Fruit fly (Drosophila melanogaster) whole organism, wandering third instar larva: ENCODE data around the gene CG34300.

Experiments used
- Abd-B ChIP-seq: fragments of >200 bp; optimal IDR thresholded peaks from 2 replicates; lab custom pipeline; 2017; ENCODE audit warnings: missing biosample characterization, missing genetic modification characterization
- CG32264 ChIP-seq: fragments of 200-800 bp; sonication (Bioruptor generic); optimal IDR thresholded peaks from 2 replicates; lab custom pipeline; 2016; ENCODE audit warnings: missing biosample characterization, missing genetic modification characterization
- CG9705 ChIP-seq: fragments of 200-800 bp; sonication (Bioruptor generic); optimal IDR thresholded peaks from 2 replicates; lab custom pipeline; 2018; ENCODE audit warnings: missing biosample characterization, mild to moderate bottlenecking, missing genetic modification characterization
- CrebA ChIP-seq: fragments of 200-800 bp; sonication (Bioruptor generic); optimal IDR thresholded peaks from 2 replicates; lab custom pipeline; 2016; ENCODE audit warnings: missing biosample characterization, mild to moderate bottlenecking, missing genetic modification characterization, borderline replicate concordance
- Dfd ChIP-seq: fragments of >200 bp; optimal IDR thresholded peaks from 2 replicates; lab custom pipeline; 2017; ENCODE audit warnings: missing biosample characterization, missing genetic modification characterization
- Dif ChIP-seq: fragments of 200-275, 200-300 bp; sonication (Bioruptor generic); optimal IDR thresholded peaks from 2 replicates; lab custom pipeline; 2018; ENCODE audit warnings: missing biosample characterization, missing genetic modification characterization; ENCODE audit not compliant: partially characterized antibody
- HLH106 ChIP-seq: fragments of 200-800 bp; optimal IDR thresholded peaks from 3 replicates; lab custom pipeline; 2019; ENCODE audit warnings: missing biosample characterization, mild to moderate bottlenecking, missing genetic modification characterization, moderate library complexity
- Hnf4 ChIP-seq: fragments of 200-800 bp; sonication (Bioruptor generic); optimal IDR thresholded peaks from 2 replicates; lab custom pipeline; 2016; ENCODE audit warnings: missing biosample characterization, mild to moderate bottlenecking, missing genetic modification characterization
- Hr83 ChIP-seq: fragments of 200-300 bp; sonication (Bioruptor generic); optimal IDR thresholded peaks from 2 replicates; lab custom pipeline; 2016; ENCODE audit warnings: missing biosample characterization, mild to moderate bottlenecking, missing genetic modification characterization, moderate library complexity; ENCODE audit not compliant: poor library complexity, severe bottlenecking
- Jra ChIP-seq: sonication (Bioruptor generic); optimal IDR thresholded peaks from 2 replicates; lab custom pipeline; 2016; ENCODE audit warnings: missing biosample characterization, missing genetic modification characterization
- Mio ChIP-seq: sonication (Bioruptor generic); optimal IDR thresholded peaks from 2 replicates; lab custom pipeline; 2016; ENCODE audit warnings: missing biosample characterization, missing genetic modification characterization
- N ChIP-seq: fragments of >200 bp; optimal IDR thresholded peaks from 2 replicates; lab custom pipeline; 2018; ENCODE audit warnings: missing biosample characterization, missing external identifiers, missing genetic modification characterization
- OdsH ChIP-seq: fragments of 200-800 bp; sonication (Bioruptor generic); optimal IDR thresholded peaks from 2 replicates; lab custom pipeline; 2016; ENCODE audit warnings: missing biosample characterization, mild to moderate bottlenecking, missing genetic modification characterization
- Rel ChIP-seq, 2 experiments: fragments of 200-800 bp; sonication (Bioruptor generic) in 1 of 2; optimal IDR thresholded peaks; 2 replicates in 1 of 2; 3 replicates in 1 of 2; lab custom pipeline; 2016 to 2019; ENCODE audit warnings: mild to moderate bottlenecking in 2 of 2, missing biosample characterization in 2 of 2, missing genetic modification characterization in 2 of 2, moderate library complexity in 1 of 2
- Sp1 ChIP-seq: fragments of 200-800 bp; sonication (Bioruptor generic); optimal IDR thresholded peaks from 3 replicates; lab custom pipeline; 2019; ENCODE audit warnings: missing biosample characterization, mild to moderate bottlenecking, missing genetic modification characterization, moderate library complexity
- Vsx2 ChIP-seq: fragments of 200-300, 225-300 bp; sonication (Bioruptor generic); optimal IDR thresholded peaks from 2 replicates; lab custom pipeline; 2018; ENCODE audit warnings: missing biosample characterization, missing genetic modification characterization; ENCODE audit not compliant: partially characterized antibody
- br ChIP-seq: fragments of 200-800 bp; sonication (Bioruptor generic); optimal IDR thresholded peaks from 2 replicates; lab custom pipeline; 2016; ENCODE audit warnings: missing biosample characterization, missing genetic modification characterization
- brk ChIP-seq: fragments of 200-800 bp; sonication (Bioruptor generic); optimal IDR thresholded peaks from 2 replicates; lab custom pipeline; 2016; ENCODE audit warnings: missing biosample characterization, mild to moderate bottlenecking, missing genetic modification characterization
- dl ChIP-seq, 2 experiments: fragments of 175-275, 200-275 bp in 1 of 2; fragments of 200-275 bp in 1 of 2; sonication (Bioruptor generic); optimal IDR thresholded peaks; lab custom pipeline; 2018; ENCODE audit warnings: mild to moderate bottlenecking in 2 of 2, missing biosample characterization in 2 of 2, missing genetic modification characterization in 2 of 2, moderate library complexity in 2 of 2; ENCODE audit not compliant: partially characterized antibody in 2 of 2, insufficient read depth in 1 of 2
- dmrt93B ChIP-seq: fragments of 200-800 bp; sonication (Bioruptor generic); optimal IDR thresholded peaks from 2 replicates; lab custom pipeline; 2018; ENCODE audit warnings: missing biosample characterization, mild to moderate bottlenecking, missing genetic modification characterization
- dsf ChIP-seq: sonication (Bioruptor generic); optimal IDR thresholded peaks from 2 replicates; lab custom pipeline; 2016; ENCODE audit warnings: missing biosample characterization, missing genetic modification characterization, borderline replicate concordance
- ey ChIP-seq: fragments of 200-800 bp; sonication (Bioruptor generic); optimal IDR thresholded peaks from 2 replicates; lab custom pipeline; 2016; ENCODE audit warnings: missing biosample characterization, missing genetic modification characterization
- foxo ChIP-seq, 2 experiments: fragments of 200-800 bp; sonication (Bioruptor generic); optimal IDR thresholded peaks; 2 replicates in 1 of 2; 3 replicates in 1 of 2; lab custom pipeline; 2016 to 2017; ENCODE audit warnings: missing biosample characterization in 2 of 2, missing genetic modification characterization in 2 of 2
- fru ChIP-seq: fragments of 200-800 bp; sonication (Bioruptor generic); optimal IDR thresholded peaks from 3 replicates; lab custom pipeline; 2016; ENCODE audit warnings: missing biosample characterization, mild to moderate bottlenecking, missing genetic modification characterization
- h ChIP-seq: fragments of 200-800 bp; sonication (Bioruptor generic); optimal IDR thresholded peaks from 3 replicates; lab custom pipeline; 2016; ENCODE audit warnings: missing biosample characterization, mild to moderate bottlenecking, missing genetic modification characterization
- jim ChIP-seq: fragments of 175-275, 200-325 bp; sonication (Bioruptor generic); optimal IDR thresholded peaks from 2 replicates; lab custom pipeline; 2016; ENCODE audit warnings: missing biosample characterization, mild to moderate bottlenecking, missing genetic modification characterization
- lola ChIP-seq: fragments of >200 bp; optimal IDR thresholded peaks from 2 replicates; lab custom pipeline; 2017; ENCODE audit warnings: missing biosample characterization, missing genetic modification characterization
- pan ChIP-seq: fragments of >200 bp; optimal IDR thresholded peaks from 2 replicates; lab custom pipeline; 2017
- psq ChIP-seq: fragments of 200-800 bp; sonication (Bioruptor generic); optimal IDR thresholded peaks from 3 replicates; lab custom pipeline; 2017; ENCODE audit warnings: missing biosample characterization, mild to moderate bottlenecking, missing genetic modification characterization, moderate library complexity
- rgr ChIP-seq: fragments of 200-800 bp; sonication (Bioruptor generic); optimal IDR thresholded peaks from 3 replicates; lab custom pipeline; 2016; ENCODE audit warnings: missing biosample characterization, mild to moderate bottlenecking, missing genetic modification characterization
- sage ChIP-seq: fragments of 200-800 bp; sonication (Bioruptor generic); optimal IDR thresholded peaks from 2 replicates; lab custom pipeline; 2016; ENCODE audit warnings: missing biosample characterization, mild to moderate bottlenecking, missing genetic modification characterization
- sv ChIP-seq: fragments of 200-800 bp; sonication (Bioruptor generic); optimal IDR thresholded peaks from 3 replicates; lab custom pipeline; 2016; ENCODE audit warnings: missing biosample characterization, missing genetic modification characterization
- tai ChIP-seq: sonication (Bioruptor generic); optimal IDR thresholded peaks from 2 replicates; lab custom pipeline; 2016; ENCODE audit warnings: missing biosample characterization, missing genetic modification characterization
- usp ChIP-seq: fragments of >200 bp; optimal IDR thresholded peaks from 2 replicates; lab custom pipeline; 2017; ENCODE audit warnings: missing biosample characterization, missing genetic modification characterization
- woc ChIP-seq: sonication (Bioruptor generic); optimal IDR thresholded peaks from 2 replicates; lab custom pipeline; 2016; ENCODE audit warnings: missing biosample characterization, mild to moderate bottlenecking, missing genetic modification characterization

The CG34300 gene

DNA sequence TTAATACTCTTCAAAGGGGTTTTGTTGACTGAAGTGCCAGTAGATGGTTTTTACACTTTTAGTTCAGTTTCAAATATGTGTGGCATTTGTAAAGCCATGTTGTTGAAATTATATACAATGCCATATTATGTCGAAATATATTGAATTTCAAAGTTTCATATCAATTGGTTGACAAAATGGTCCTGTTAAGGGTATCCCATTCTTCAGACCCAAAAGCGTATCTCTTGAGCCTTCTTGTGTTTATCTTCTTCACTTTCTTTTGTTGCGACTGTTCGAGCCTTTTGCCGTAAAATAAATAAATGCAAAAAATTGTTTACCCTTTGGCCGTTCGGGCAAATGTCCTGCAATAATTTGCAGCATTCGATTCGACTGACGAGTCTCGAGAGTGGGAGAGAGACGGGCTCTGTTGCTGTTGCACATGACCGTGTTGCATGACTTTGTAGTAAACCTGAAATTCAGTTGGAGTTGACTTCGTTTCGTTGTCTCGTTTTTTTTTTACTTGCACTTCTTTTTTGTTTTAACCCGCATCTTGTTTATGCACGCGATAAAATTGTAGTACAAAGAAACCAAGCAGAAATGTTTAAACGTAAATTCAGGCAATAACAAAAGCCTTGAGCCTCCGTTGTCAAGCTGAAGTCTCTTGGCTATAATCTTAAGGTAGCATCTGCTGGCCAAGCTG, 17.2 kb downstream of the CG34300 start:
- TF ChIP-seq foxo (GFP tag; optimal IDR thresholded peaks at IDR 0.05; lab: Kevin White, UChicago): no peak
- TF ChIP-seq psq (GFP tag; lab: Kevin White, UChicago): peak; percentile 26
- TF ChIP-seq h (GFP tag; lab: Kevin White, UChicago): peak; percentile 17

DNA sequence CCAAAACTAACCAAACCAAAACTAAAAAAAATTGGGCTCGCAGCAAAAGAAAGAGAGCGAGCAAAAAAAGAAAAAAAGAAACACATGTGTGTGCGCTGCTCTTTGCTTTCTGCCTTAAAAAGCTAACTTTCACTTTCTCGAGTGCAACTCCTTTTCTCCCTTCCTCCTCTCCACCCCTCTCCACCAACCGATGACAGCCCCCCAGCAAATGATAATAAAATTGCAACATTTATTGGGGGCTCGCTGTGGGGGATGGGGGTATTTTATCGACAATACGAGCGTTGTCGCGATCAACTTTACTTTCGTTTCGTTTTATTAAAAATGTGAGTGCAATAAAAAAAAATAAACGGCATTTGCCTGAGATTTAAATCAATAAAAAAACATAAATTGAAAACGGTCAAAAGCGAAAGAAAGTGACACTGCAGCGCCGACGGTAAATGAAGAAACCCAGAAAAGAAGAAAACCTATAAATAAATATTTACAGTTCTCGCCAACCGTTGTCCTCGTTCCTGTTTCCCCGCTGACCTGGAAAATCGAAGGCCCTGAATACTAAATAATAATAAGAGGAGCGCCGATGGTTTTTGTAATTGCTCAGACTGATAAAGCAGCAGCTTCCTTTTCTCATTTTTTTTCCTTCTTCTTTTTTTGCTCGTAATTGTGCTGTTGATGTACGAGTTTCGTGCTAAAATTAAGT, 17.9 kb downstream of the CG34300 start:
- no peak for TF ChIP-seq HLH106 (tag; lab: Kevin White, UChicago)
- TF ChIP-seq pan (lab: Kevin White, UChicago): no peak
- no peak for TF ChIP-seq rgr (GFP tag; lab: Kevin White, UChicago)
- TF ChIP-seq psq (GFP tag; lab: Kevin White, UChicago): no peak
- no peak for TF ChIP-seq foxo (GFP tag; optimal IDR thresholded peaks at IDR 0.05; lab: Kevin White, UChicago)
- no peak for TF ChIP-seq Mio
- no peak for TF ChIP-seq Sp1 (GFP tag; lab: Kevin White, UChicago)
- no peak for TF ChIP-seq dmrt93B
- TF ChIP-seq Jra: no peak
- no peak for TF ChIP-seq ey (GFP tag; lab: Kevin White, UChicago)
- no peak for TF ChIP-seq Rel (GFP tag; optimal IDR thresholded peaks at IDR 0.05; lab: Kevin White, UChicago)
- no peak for TF ChIP-seq Rel (tag; optimal IDR thresholded peaks at IDR 0.05; lab: Kevin White, UChicago)
- TF ChIP-seq Dfd: no peak
- TF ChIP-seq sv (GFP tag; lab: Kevin White, UChicago): no peak
- TF ChIP-seq fru (GFP tag; lab: Kevin White, UChicago): no peak
- no peak for TF ChIP-seq Hnf4 (GFP tag; lab: Kevin White, UChicago)
- no peak for TF ChIP-seq woc
- no peak for TF ChIP-seq OdsH (GFP tag; lab: Kevin White, UChicago)
- no peak for TF ChIP-seq brk

DNA sequence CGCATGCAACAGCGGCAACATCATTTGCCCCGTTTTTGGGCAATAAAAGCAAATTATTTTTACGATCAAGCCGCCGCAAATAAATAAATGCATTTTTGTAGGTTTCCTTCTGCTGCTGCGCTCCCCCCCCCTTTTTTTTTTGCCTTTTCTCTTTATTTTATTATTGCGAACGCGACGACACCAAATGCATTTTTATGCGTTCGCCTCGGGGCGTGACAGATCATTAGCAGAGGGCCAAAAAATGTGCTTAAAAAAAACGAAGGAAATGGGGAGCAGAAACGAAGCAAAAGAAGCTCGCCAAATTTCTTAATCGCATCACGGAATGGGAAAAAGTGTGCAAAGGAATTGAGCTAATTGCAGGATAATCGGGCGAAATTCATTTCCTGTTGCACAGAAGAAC, 19.1 kb downstream of the CG34300 start:
- TF ChIP-seq fru (GFP tag; lab: Kevin White, UChicago): no peak
- TF ChIP-seq psq (GFP tag; lab: Kevin White, UChicago): peak; percentile 66

DNA sequence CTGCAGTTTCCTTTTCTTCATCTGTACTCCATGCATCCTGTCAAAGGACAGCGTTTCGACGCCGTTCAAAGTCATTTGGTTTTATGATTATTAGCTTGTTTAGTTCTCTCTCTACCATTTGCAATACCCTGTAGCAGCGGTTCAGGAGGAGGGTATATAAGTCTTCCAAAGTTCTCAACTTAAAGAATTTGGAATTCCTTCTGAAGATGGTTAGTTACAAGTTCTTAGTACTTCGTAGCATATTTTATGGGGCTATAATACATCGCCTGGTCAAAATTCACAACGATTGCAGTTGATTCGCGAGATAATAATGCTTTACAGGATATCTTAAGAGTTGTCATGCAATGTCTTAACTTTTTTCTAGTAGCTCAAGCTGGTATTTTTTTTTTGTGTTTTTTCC, 20.1 kb downstream of the CG34300 start:
- TF ChIP-seq Dfd (no peak), ey (GFP tag; lab: Kevin White, UChicago) (peak; percentile 2), woc (peak; percentile 15)

DNA sequence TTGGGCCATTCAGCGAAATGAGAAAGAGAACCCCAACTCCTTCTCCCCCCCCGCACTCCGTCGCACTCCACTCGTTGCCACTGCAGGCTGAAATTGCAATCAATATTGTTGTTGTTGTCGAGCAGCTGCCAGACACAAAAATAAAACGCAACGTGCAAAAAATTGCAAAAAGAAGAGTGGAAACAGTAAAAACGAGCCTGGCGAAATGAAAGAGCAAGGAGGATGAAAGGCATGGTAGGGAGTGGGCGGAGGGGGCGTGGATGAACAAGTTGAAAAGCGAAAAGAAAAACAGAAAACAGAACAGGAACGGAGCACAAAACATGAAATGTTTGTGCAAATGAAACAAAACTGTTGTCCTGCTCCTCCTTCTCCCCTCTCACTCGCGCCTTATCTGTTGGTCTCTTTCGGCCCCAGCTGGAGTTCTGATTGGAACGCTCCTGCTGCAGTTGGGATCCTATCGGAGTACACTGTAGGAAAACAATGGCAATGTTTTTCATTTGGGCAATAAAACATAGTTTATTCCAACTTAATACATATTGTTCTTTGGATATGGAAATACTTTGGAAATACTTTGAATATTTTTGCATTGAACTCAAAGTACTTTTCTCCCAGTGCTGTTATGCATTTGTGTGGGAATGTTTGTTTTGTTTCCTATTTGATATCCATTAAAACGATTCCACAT, 21.3 kb downstream of the CG34300 start:
- TF ChIP-seq ey (GFP tag; lab: Kevin White, UChicago): peak; percentile 85
- TF ChIP-seq CrebA: peak; percentile 77
- TF ChIP-seq tai (GFP tag; lab: Kevin White, UChicago): peak; percentile 91
- TF ChIP-seq usp (GFP tag; lab: Kevin White, UChicago): no peak
- TF ChIP-seq woc: peak; percentile 35
- peak; percentile 80 for TF ChIP-seq Vsx2 (GFP tag; lab: Kevin White, UChicago)
- peak; percentile 20 for TF ChIP-seq Rel (GFP tag; optimal IDR thresholded peaks at IDR 0.05; lab: Kevin White, UChicago)
- peak; percentile 18 for TF ChIP-seq Rel (tag; optimal IDR thresholded peaks at IDR 0.05; lab: Kevin White, UChicago)
- TF ChIP-seq pan (lab: Kevin White, UChicago): no peak
- TF ChIP-seq CG32264 (GFP tag; lab: Kevin White, UChicago): peak; percentile 7
- TF ChIP-seq jim: peak; percentile 69
- TF ChIP-seq dl (GFP tag; optimal IDR thresholded peaks at IDR 0.05; lab: Kevin White, UChicago; ENCODE audit: insufficient read depth in 1 of 2, partially characterized antibody in 2 of 2): peak in 1 of 2 experiments; percentile 42
- peak; percentile 51 for TF ChIP-seq Dif
- TF ChIP-seq Sp1 (GFP tag; lab: Kevin White, UChicago): peak; percentile 78
- TF ChIP-seq brk: peak; percentile 47
- TF ChIP-seq br (GFP tag; lab: Kevin White, UChicago): peak; percentile 80
- TF ChIP-seq dmrt93B: peak; percentile 66
- peak in 1 of 2 experiments; percentile 85 for TF ChIP-seq foxo (GFP tag; optimal IDR thresholded peaks at IDR 0.05; lab: Kevin White, UChicago)
- TF ChIP-seq Jra: peak; percentile 54
- no peak for TF ChIP-seq Abd-B (GFP tag; lab: Kevin White, UChicago)
- no peak for TF ChIP-seq CG9705
- no peak for TF ChIP-seq lola (GFP tag; lab: Kevin White, UChicago)
- peak; percentile 88 for TF ChIP-seq rgr (GFP tag; lab: Kevin White, UChicago)
- peak; percentile 77 for TF ChIP-seq HLH106 (tag; lab: Kevin White, UChicago)
- TF ChIP-seq N (GFP tag; lab: Kevin White, UChicago): no peak
- peak; percentile 11 for TF ChIP-seq Mio
- TF ChIP-seq OdsH (GFP tag; lab: Kevin White, UChicago): peak; percentile 84
- peak; percentile 58 for TF ChIP-seq sage (GFP tag; lab: Kevin White, UChicago)
- TF ChIP-seq Dfd: no peak
- peak; percentile 49 for TF ChIP-seq dsf (GFP tag; lab: Kevin White, UChicago)
- peak; percentile 98 for TF ChIP-seq psq (GFP tag; lab: Kevin White, UChicago)
- TF ChIP-seq Hr83: no peak
